Fruit fly (Drosophila melanogaster) whole organism, embryonic: Measurements from ENCODE around the gene CG43273.

Source experiments
- Atf-2 ChIP-seq: fragments of 200-800 bp; sonication (Bioruptor generic); optimal IDR thresholded peaks from 2 replicates; lab custom pipeline; 2016; ENCODE audit warnings: missing biosample characterization, missing genetic modification characterization
- Bgb ChIP-seq: fragments of 200-800 bp; sonication (Bioruptor generic); IDR thresholded peaks from 2 replicates; pipeline ENCODE4 v1.3.6; 2022; ENCODE audit warnings: missing biosample characterization, missing genetic modification characterization; ENCODE audit not compliant: partially characterized antibody
- Blimp-1 ChIP-seq: fragments of 200-800 bp; sonication (Bioruptor generic); optimal IDR thresholded peaks from 3 replicates; lab custom pipeline; 2018; ENCODE audit warnings: missing biosample characterization, missing genetic modification characterization, mild to moderate bottlenecking, moderate library complexity, missing genetic modification reagents
- CG10274 ChIP-seq: fragments of 200-800 bp; sonication (Bioruptor generic); optimal IDR thresholded peaks from 3 replicates; lab custom pipeline; 2017; ENCODE audit warnings: missing biosample characterization, mild to moderate bottlenecking, missing genetic modification characterization
- CG10565 ChIP-seq: fragments of 200-800 bp; sonication (Bioruptor generic); optimal IDR thresholded peaks from 3 replicates; lab custom pipeline; 2016; ENCODE audit warnings: missing biosample characterization, mild to moderate bottlenecking, missing genetic modification characterization
- CG11695 ChIP-seq: fragments of 200-800 bp; sonication (Bioruptor generic); IDR thresholded peaks from 3 replicates; pipeline ENCODE4 v1.3.6; 2022; ENCODE audit warnings: missing biosample characterization, missing genetic modification characterization
- CG12236 ChIP-seq: fragments of 200-800 bp; sonication (Bioruptor generic); optimal IDR thresholded peaks from 2 replicates; lab custom pipeline; 2016; ENCODE audit warnings: missing biosample characterization, missing genetic modification characterization
- CG13287 ChIP-seq: fragments of 200-800 bp; sonication (Bioruptor generic); IDR thresholded peaks from 2 replicates; pipeline ENCODE4 v1.3.6; 2022; ENCODE audit warnings: missing biosample characterization, missing genetic modification characterization; ENCODE audit not compliant: partially characterized antibody
- CG13624 ChIP-seq: fragments of 200-800 bp; sonication (Bioruptor generic); optimal IDR thresholded peaks from 2 replicates; lab custom pipeline; 2016; ENCODE audit warnings: missing biosample characterization, missing genetic modification characterization
- CG14441 ChIP-seq: fragments of 200-800 bp; sonication (Bioruptor generic); IDR thresholded peaks from 2 replicates; pipeline ENCODE4 v1.3.6; 2022; ENCODE audit warnings: missing biosample characterization, missing genetic modification characterization
- CG16813 ChIP-seq: fragments of 200-800 bp; sonication (Bioruptor generic); IDR thresholded peaks from 3 replicates; pipeline ENCODE4 v1.3.6; 2022; ENCODE audit warnings: missing biosample characterization, missing genetic modification characterization; ENCODE audit not compliant: partially characterized antibody
- CG17359 ChIP-seq: fragments of 200-800 bp; sonication (Bioruptor generic); optimal IDR thresholded peaks from 3 replicates; lab custom pipeline; 2018; ENCODE audit warnings: missing biosample characterization, mild to moderate bottlenecking, missing genetic modification characterization, moderate library complexity
- CG18262 ChIP-seq: fragments of 200-800 bp; optimal IDR thresholded peaks from 3 replicates; lab custom pipeline; 2019; ENCODE audit warnings: missing biosample characterization, mild to moderate bottlenecking, missing genetic modification characterization, moderate library complexity
- CG2129 ChIP-seq: fragments of 200-800 bp; sonication (Bioruptor generic); IDR thresholded peaks from 2 replicates; pipeline ENCODE4 v1.3.6; 2022; ENCODE audit warnings: missing biosample characterization, missing genetic modification characterization; ENCODE audit not compliant: partially characterized antibody
- CG32532 ChIP-seq: fragments of 200-800 bp; sonication (Bioruptor generic); IDR thresholded peaks from 2 replicates; pipeline ENCODE4 v1.3.6; 2022; ENCODE audit warnings: missing biosample characterization, missing genetic modification characterization
- CG4854 ChIP-seq: fragments of 200-800 bp; sonication (Bioruptor generic); optimal IDR thresholded peaks from 2 replicates; lab custom pipeline; 2016; ENCODE audit warnings: missing biosample characterization, missing genetic modification characterization, inconsistent platforms
- CG9437 ChIP-seq: fragments of 200-800 bp; sonication (Bioruptor generic); optimal IDR thresholded peaks from 2 replicates; lab custom pipeline; 2018; ENCODE audit warnings: missing biosample characterization, mild to moderate bottlenecking, missing genetic modification characterization
- CkIIα-i1 ChIP-seq: fragments of 200-800 bp; sonication (Bioruptor generic); IDR thresholded peaks from 2 replicates; pipeline ENCODE4 v1.3.6; 2022; ENCODE audit warnings: missing biosample characterization, missing genetic modification characterization
- D19B ChIP-seq: fragments of 200-800 bp; sonication (Bioruptor generic); optimal IDR thresholded peaks from 2 replicates; lab custom pipeline; 2017; ENCODE audit warnings: missing biosample characterization, mild to moderate bottlenecking, missing genetic modification characterization
- Doc3 ChIP-seq: fragments of 200-800 bp; sonication (Bioruptor generic); IDR thresholded peaks from 3 replicates; pipeline ENCODE4 v1.3.6; 2022; ENCODE audit warnings: missing biosample characterization, missing genetic modification characterization; ENCODE audit not compliant: partially characterized antibody
- E2f1 ChIP-seq: fragments of 200-800 bp; sonication (Bioruptor generic); IDR thresholded peaks from 2 replicates; pipeline ENCODE4 v1.3.6; 2022; ENCODE audit warnings: missing biosample characterization, missing genetic modification characterization
- HLH54F ChIP-seq: fragments of 200-800 bp; sonication (Bioruptor generic); optimal IDR thresholded peaks from 3 replicates; lab custom pipeline; 2016; ENCODE audit warnings: missing biosample characterization, missing genetic modification characterization
- Optix ChIP-seq: fragments of 200-800 bp; sonication (Bioruptor generic); IDR thresholded peaks from 3 replicates; pipeline ENCODE4 v1.3.6; 2022; ENCODE audit warnings: missing biosample characterization, missing genetic modification characterization
- TFAM ChIP-seq: fragments of 200-800 bp; sonication (Bioruptor generic); optimal IDR thresholded peaks from 2 replicates; lab custom pipeline; 2017; ENCODE audit warnings: missing biosample characterization, missing genetic modification characterization, inconsistent platforms
- Taf1 ChIP-seq: fragments of 200-800 bp; sonication (Bioruptor generic); IDR thresholded peaks from 2 replicates; pipeline ENCODE4 v1.3.6; 2022; ENCODE audit warnings: missing biosample characterization, missing genetic modification characterization
- br ChIP-seq: fragments of >200 bp; optimal IDR thresholded peaks from 2 replicates; lab custom pipeline; 2017
- bsh ChIP-seq, 2 experiments: fragments of 200-800 bp; sonication (Bioruptor generic); optimal IDR thresholded peaks; 2 replicates each; lab custom pipeline; 2017 to 2018; ENCODE audit warnings: mild to moderate bottlenecking in 2 of 2, missing biosample characterization in 2 of 2, missing genetic modification characterization in 2 of 2, moderate library complexity in 1 of 2
- btn ChIP-seq: fragments of 200-800 bp; sonication (Bioruptor generic); optimal IDR thresholded peaks from 2 replicates; lab custom pipeline; 2016; ENCODE audit warnings: missing biosample characterization, missing genetic modification characterization
- da ChIP-seq: fragments of 200-800 bp; sonication (Bioruptor generic); optimal IDR thresholded peaks from 2 replicates; lab custom pipeline; 2016; ENCODE audit warnings: missing biosample characterization, missing genetic modification characterization
- danr ChIP-seq: fragments of 200-800 bp; sonication (Bioruptor generic); IDR thresholded peaks from 2 replicates; pipeline ENCODE4 v1.3.6; 2022; ENCODE audit warnings: missing biosample characterization, missing genetic modification characterization
- dm ChIP-seq: fragments of 200-800 bp; sonication (Bioruptor generic); optimal IDR thresholded peaks from 3 replicates; lab custom pipeline; 2016; ENCODE audit warnings: missing biosample characterization, missing genetic modification characterization
- exex ChIP-seq: fragments of 200-800 bp; sonication (Bioruptor generic); optimal IDR thresholded peaks from 4 replicates; lab custom pipeline; 2018; ENCODE audit warnings: missing biosample characterization, mild to moderate bottlenecking, missing genetic modification characterization, moderate library complexity
- grn ChIP-seq: fragments of 200-800 bp; sonication (Bioruptor generic); optimal IDR thresholded peaks from 3 replicates; lab custom pipeline; 2017; ENCODE audit warnings: missing biosample characterization, missing genetic modification characterization
- gsb ChIP-seq: fragments of 200-800 bp; sonication (Bioruptor generic); IDR thresholded peaks from 2 replicates; pipeline ENCODE4 v1.3.6; 2022; ENCODE audit warnings: missing biosample characterization, missing genetic modification characterization
- gt ChIP-seq: fragments of 200-800 bp; sonication (Bioruptor generic); IDR thresholded peaks from 2 replicates; pipeline ENCODE4 v1.3.6; 2022; ENCODE audit warnings: missing biosample characterization, missing genetic modification characterization
- jigr1 ChIP-seq: fragments of 200-800 bp; sonication (Bioruptor generic); IDR thresholded peaks from 3 replicates; pipeline ENCODE4 v1.3.6; 2022; ENCODE audit warnings: missing biosample characterization, missing genetic modification characterization
- lab ChIP-seq: fragments of 200-800 bp; sonication (Bioruptor generic); optimal IDR thresholded peaks from 3 replicates; lab custom pipeline; 2017; ENCODE audit warnings: missing biosample characterization, missing genetic modification characterization, mild to moderate bottlenecking, moderate library complexity, missing genetic modification reagents
- lbe ChIP-seq: fragments of 200-800 bp; sonication (Bioruptor generic); optimal IDR thresholded peaks from 2 replicates; lab custom pipeline; 2016; ENCODE audit warnings: missing biosample characterization, mild to moderate bottlenecking, missing genetic modification characterization
- lmd ChIP-seq: fragments of 200-800 bp; sonication (Bioruptor generic); IDR thresholded peaks from 2 replicates; pipeline ENCODE4 v1.3.6; 2022; ENCODE audit warnings: missing biosample characterization, missing genetic modification characterization
- lov ChIP-seq, 2 experiments: fragments of 200-800 bp in 1 of 2; fragments of >200 bp in 1 of 2; sonication (Bioruptor generic) in 1 of 2; IDR thresholded peaks in 1 of 2; optimal IDR thresholded peaks in 1 of 2; 2 replicates in 1 of 2; 3 replicates in 1 of 2; pipeline versions ENCODE4 v1.3.6 to Lab custom; 2017 to 2022; ENCODE audit warnings: missing biosample characterization in 1 of 2, missing genetic modification characterization in 1 of 2
- pita ChIP-seq: fragments of 200-800 bp; sonication (Bioruptor generic); optimal IDR thresholded peaks from 2 replicates; lab custom pipeline; 2017; ENCODE audit warnings: missing biosample characterization, mild to moderate bottlenecking, missing genetic modification characterization
- pros ChIP-seq: fragments of 200-800 bp; sonication (Bioruptor generic); optimal IDR thresholded peaks from 3 replicates; lab custom pipeline; 2019; ENCODE audit warnings: missing biosample characterization, mild to moderate bottlenecking, missing genetic modification characterization, moderate library complexity
- pzg ChIP-seq: fragments of 200-800 bp; sonication (Bioruptor generic); optimal IDR thresholded peaks from 3 replicates; lab custom pipeline; 2018; ENCODE audit warnings: missing biosample characterization, mild to moderate bottlenecking, missing genetic modification characterization, moderate library complexity
- rib ChIP-seq: fragments of 200-800 bp; sonication (Bioruptor generic); IDR thresholded peaks from 2 replicates; pipeline ENCODE4 v1.3.6; 2022; ENCODE audit warnings: missing biosample characterization, missing genetic modification characterization
- run ChIP-seq: fragments of 200-800 bp; sonication (Bioruptor generic); optimal IDR thresholded peaks from 3 replicates; lab custom pipeline; 2018; ENCODE audit warnings: missing biosample characterization, mild to moderate bottlenecking, missing genetic modification characterization
- sd ChIP-seq: fragments of 200-800 bp; sonication (Bioruptor generic); optimal IDR thresholded peaks from 3 replicates; lab custom pipeline; 2018; ENCODE audit warnings: missing biosample characterization, mild to moderate bottlenecking, missing genetic modification characterization, moderate library complexity
- sens-2 ChIP-seq: fragments of 200-800 bp; sonication (Bioruptor generic); IDR thresholded peaks from 2 replicates; pipeline ENCODE4 v1.3.6; 2022; ENCODE audit warnings: missing biosample characterization, missing genetic modification characterization
- unpg ChIP-seq: fragments of 200-800 bp; sonication (Bioruptor generic); optimal IDR thresholded peaks from 3 replicates; lab custom pipeline; 2018; ENCODE audit warnings: missing biosample characterization, mild to moderate bottlenecking, missing genetic modification characterization, moderate library complexity
- wdn ChIP-seq: fragments of 200-800 bp; sonication (Bioruptor generic); IDR thresholded peaks from 2 replicates; pipeline ENCODE4 v1.3.6; 2022; ENCODE audit warnings: missing biosample characterization, missing genetic modification characterization
- yki ChIP-seq: fragments of >200 bp; optimal IDR thresholded peaks from 3 replicates; lab custom pipeline; 2018
- zen ChIP-seq: fragments of 200-800 bp; sonication (Bioruptor generic); optimal IDR thresholded peaks from 3 replicates; lab custom pipeline; 2018; ENCODE audit warnings: missing biosample characterization, mild to moderate bottlenecking, missing genetic modification characterization, moderate library complexity

CG43273 gene

dm6 chr3R:24870389-24871048 is 40.4 kb downstream of the CG43273 start, which contains the start of gene CycB3 (continued):
- TF ChIP-seq TFAM (no peak), wdn (GFP tag; lab: Robert Waterston, UW) (no peak), gt (GFP tag; lab: Robert Waterston, UW) (no peak), CG12236 (GFP tag; lab: Kevin White, UChicago) (no peak), jigr1 (GFP tag; lab: Robert Waterston, UW) (no peak), lbe (GFP tag; lab: Kevin White, UChicago) (no peak), lov (optimal IDR thresholded peaks at IDR 0.05; lab: Kevin White, UChicago) (no peak), lov (GFP tag; IDR thresholded peaks at IDR 0.05; lab: Robert Waterston, UW) (no peak), da (GFP tag; lab: Kevin White, UChicago) (peak; percentile 34), grn (no peak), CG13287 (GFP tag; lab: Robert Waterston, UW) (peak; percentile 49), Optix (GFP tag; lab: Robert Waterston, UW) (no peak), HLH54F (no peak), CG17359 (tag; lab: Kevin White, UChicago) (no peak), CG2129 (GFP tag; lab: Robert Waterston, UW) (no peak), D19B (GFP tag; lab: Kevin White, UChicago) (no peak), br (lab: Kevin White, UChicago) (no peak), E2f1 (GFP tag; lab: Robert Waterston, UW) (no peak), Bgb (GFP tag; lab: Robert Waterston, UW) (peak; percentile 56; the same call in 1 of the 2 replicates), CG9437 (GFP tag; lab: Kevin White, UChicago) (no peak), CG11695 (no peak), CG4854 (peak; percentile 7), Taf1 (GFP tag; lab: Robert Waterston, UW) (no peak), CG16813 (no peak), CG32532 (GFP tag; lab: Robert Waterston, UW) (no peak), pros (GFP tag; lab: Kevin White, UChicago) (no peak), Blimp-1 (GFP tag; lab: Kevin White, UChicago) (no peak), gsb (GFP tag; lab: Robert Waterston, UW) (no peak), CkIIα-i1 (no peak), sd (no peak), CG10274 (GFP tag; lab: Kevin White, UChicago) (no peak), exex (tag; lab: Kevin White, UChicago) (no peak), CG18262 (peak; percentile 17), pita (GFP tag; lab: Kevin White, UChicago) (no peak), CG13624 (GFP tag; lab: Kevin White, UChicago) (no peak), yki (lab: Kevin White, UChicago) (no peak), unpg (no peak), Atf-2 (no peak), zen (tag; lab: Kevin White, UChicago) (peak; percentile 33), run (tag; lab: Kevin White, UChicago) (no peak), pzg (GFP tag; lab: Kevin White, UChicago) (peak; percentile 94), lmd (GFP tag; lab: Robert Waterston, UW) (no peak), CG14441 (no peak), lab (GFP tag; lab: Kevin White, UChicago) (no peak), sens-2 (no peak), danr (GFP tag; lab: Robert Waterston, UW) (no peak), dm (peak; percentile 53), Doc3 (GFP tag; lab: Robert Waterston, UW) (no peak), bsh (GFP tag; optimal IDR thresholded peaks at IDR 0.05; lab: Kevin White, UChicago) (no peak), rib (no peak), CG10565 (no peak), btn (GFP tag; lab: Kevin White, UChicago) (no peak)
